Fruit fly (Drosophila melanogaster) S2 (cell line): ENCODE data around the gene Octbeta3R.

Experiments used
- CG8478 ChIP-seq: fragments of >200 bp; optimal IDR thresholded peaks from 2 replicates; lab custom pipeline; 2018
- CTCF ChIP-seq, 2 experiments: fragments of >200 bp; optimal IDR thresholded peaks; 2 replicates each; lab custom pipeline; 2018

dm6 chr3R:12514997-12515396, 33.0 kb downstream of the Octbeta3R start:
- TF ChIP-seq CG8478, result no peak
- TF ChIP-seq CTCF (optimal IDR thresholded peaks at IDR 0.05; lab: Kevin White, UChicago), result no peak
